Fruit fly (Drosophila melanogaster) whole organism, embryonic: ENCODE data around the gene Pits.

ENCODE experiments used
- BEAF-32 ChIP-seq: fragments of 200-800 bp; sonication (Bioruptor generic); optimal IDR thresholded peaks from 3 replicates; lab custom pipeline; 2017; ENCODE audit warnings: missing biosample characterization, missing genetic modification characterization, mild to moderate bottlenecking, moderate library complexity, missing genetic modification reagents
- CG10147 ChIP-seq: fragments of 200-800 bp; sonication (Bioruptor generic); optimal IDR thresholded peaks from 2 replicates; lab custom pipeline; 2019; ENCODE audit warnings: missing biosample characterization, mild to moderate bottlenecking, missing genetic modification characterization, moderate library complexity
- CG10267 ChIP-seq: fragments of 200-800 bp; sonication (Bioruptor generic); optimal IDR thresholded peaks from 2 replicates; lab custom pipeline; 2018; ENCODE audit warnings: missing biosample characterization, mild to moderate bottlenecking, missing genetic modification characterization, moderate library complexity
- CG10274 ChIP-seq: fragments of 200-800 bp; sonication (Bioruptor generic); optimal IDR thresholded peaks from 3 replicates; lab custom pipeline; 2017; ENCODE audit warnings: missing biosample characterization, mild to moderate bottlenecking, missing genetic modification characterization
- CG10321 ChIP-seq: fragments of 200-800 bp; sonication (Bioruptor generic); IDR thresholded peaks from 2 replicates; pipeline ENCODE4 v1.3.6; 2022; ENCODE audit warnings: missing biosample characterization, missing genetic modification characterization
- CG11085 ChIP-seq: fragments of 200-800 bp; sonication (Bioruptor generic); IDR thresholded peaks from 2 replicates; pipeline ENCODE4 v1.3.6; 2022; ENCODE audit warnings: missing biosample characterization, missing genetic modification characterization
- CG11247 ChIP-seq: fragments of 200-800 bp; sonication (Bioruptor generic); IDR thresholded peaks from 2 replicates; pipeline ENCODE4 v1.3.6; 2022; ENCODE audit warnings: missing biosample characterization, missing genetic modification characterization
- CG11456 ChIP-seq: fragments of 200-800 bp; sonication (Bioruptor generic); IDR thresholded peaks from 3 replicates; pipeline ENCODE4 v1.3.6; 2022; ENCODE audit warnings: missing biosample characterization, missing genetic modification characterization
- CG12391 ChIP-seq: fragments of 200-800 bp; sonication (Bioruptor generic); optimal IDR thresholded peaks from 3 replicates; lab custom pipeline; 2018; ENCODE audit warnings: missing biosample characterization, mild to moderate bottlenecking, missing genetic modification characterization, moderate library complexity
- CG12942 ChIP-seq: fragments of 200-800 bp; sonication (Bioruptor generic); optimal IDR thresholded peaks from 3 replicates; lab custom pipeline; 2016; ENCODE audit warnings: missing biosample characterization, missing genetic modification characterization
- CG16813 ChIP-seq: fragments of 200-800 bp; sonication (Bioruptor generic); IDR thresholded peaks from 3 replicates; pipeline ENCODE4 v1.3.6; 2022; ENCODE audit warnings: missing biosample characterization, missing genetic modification characterization; ENCODE audit not compliant: partially characterized antibody
- CG18476 ChIP-seq: fragments of 200-800 bp; sonication (Bioruptor generic); optimal IDR thresholded peaks from 2 replicates; lab custom pipeline; 2016; ENCODE audit warnings: missing biosample characterization, mild to moderate bottlenecking, missing genetic modification characterization
- CG18599 ChIP-seq: fragments of 200-800 bp; sonication (Bioruptor generic); optimal IDR thresholded peaks from 3 replicates; lab custom pipeline; 2017; ENCODE audit warnings: missing biosample characterization, missing genetic modification characterization, mild to moderate bottlenecking, moderate library complexity, missing genetic modification reagents
- CG31441 ChIP-seq: fragments of 200-800 bp; sonication (Bioruptor generic); IDR thresholded peaks from 2 replicates; pipeline ENCODE4 v1.3.6; 2022; ENCODE audit warnings: missing biosample characterization, missing genetic modification characterization
- CG3847 ChIP-seq: fragments of 200-800 bp; sonication (Bioruptor generic); IDR thresholded peaks from 2 replicates; pipeline ENCODE4 v1.3.6; 2022; ENCODE audit warnings: missing biosample characterization, missing genetic modification characterization
- CG4424 ChIP-seq: fragments of 200-800 bp; sonication (Bioruptor generic); optimal IDR thresholded peaks from 3 replicates; lab custom pipeline; 2016; ENCODE audit warnings: missing biosample characterization, missing genetic modification characterization
- CG8290 ChIP-seq, 3 experiments: fragments of 200-800 bp; sonication (Bioruptor generic); optimal IDR thresholded peaks; 2 replicates each; lab custom pipeline; 2016 to 2019; ENCODE audit warnings: missing biosample characterization in 3 of 3, missing genetic modification characterization in 3 of 3, mild to moderate bottlenecking in 2 of 3, moderate library complexity in 1 of 3
- CG9727 ChIP-seq: fragments of 200-800 bp; sonication (Bioruptor generic); optimal IDR thresholded peaks from 3 replicates; lab custom pipeline; 2017; ENCODE audit warnings: missing biosample characterization, mild to moderate bottlenecking, missing genetic modification characterization
- CG9817 ChIP-seq: fragments of 200-800 bp; sonication (Bioruptor generic); optimal IDR thresholded peaks from 2 replicates; lab custom pipeline; 2018; ENCODE audit warnings: missing biosample characterization, mild to moderate bottlenecking, missing genetic modification characterization, moderate library complexity
- CoRest ChIP-seq: fragments of 200-800 bp; sonication (Bioruptor generic); optimal IDR thresholded peaks from 3 replicates; lab custom pipeline; 2018; ENCODE audit warnings: missing biosample characterization, mild to moderate bottlenecking, missing genetic modification characterization, moderate library complexity
- Dbx ChIP-seq: fragments of 200-800 bp; sonication (Bioruptor generic); IDR thresholded peaks from 3 replicates; pipeline ENCODE4 v1.3.6; 2022; ENCODE audit warnings: missing biosample characterization, missing genetic modification characterization
- Drgx ChIP-seq: fragments of 200-800 bp; sonication (Bioruptor generic); IDR thresholded peaks from 2 replicates; pipeline ENCODE4 v1.3.6; 2022; ENCODE audit warnings: missing biosample characterization, missing genetic modification characterization
- Fer3 ChIP-seq: fragments of 200-800 bp; sonication (Bioruptor generic); optimal IDR thresholded peaks from 2 replicates; lab custom pipeline; 2018; ENCODE audit warnings: missing biosample characterization, mild to moderate bottlenecking, missing genetic modification characterization, moderate library complexity
- HmgD ChIP-seq: fragments of 200-800 bp; sonication (Bioruptor generic); optimal IDR thresholded peaks from 3 replicates; lab custom pipeline; 2016; ENCODE audit warnings: missing biosample characterization, missing genetic modification characterization
- Med ChIP-seq: fragments of 200-800 bp; sonication (Bioruptor generic); peaks from one replicate; lab custom pipeline; 2016; ENCODE audit warnings: missing biosample characterization, missing genetic modification characterization, mild to moderate bottlenecking, inconsistent platforms, moderate library complexity
- Mes4 ChIP-seq: fragments of 200-800 bp; sonication (Bioruptor generic); optimal IDR thresholded peaks from 2 replicates; lab custom pipeline; 2016; ENCODE audit warnings: missing biosample characterization, missing genetic modification characterization
- Oli ChIP-seq: fragments of 200-800 bp; sonication (Bioruptor generic); optimal IDR thresholded peaks from 2 replicates; lab custom pipeline; 2018; ENCODE audit warnings: missing biosample characterization, mild to moderate bottlenecking, missing genetic modification characterization, moderate library complexity
- Rfx ChIP-seq: fragments of 200-800 bp; sonication (Bioruptor generic); IDR thresholded peaks from 2 replicates; pipeline ENCODE4 v1.3.6; 2022; ENCODE audit warnings: missing biosample characterization, missing genetic modification characterization
- Scr ChIP-seq: fragments of 200-800 bp; sonication (Bioruptor generic); IDR thresholded peaks from 2 replicates; pipeline ENCODE4 v1.3.6; 2022; ENCODE audit warnings: missing biosample characterization, missing genetic modification characterization; ENCODE audit not compliant: partially characterized antibody
- amos ChIP-seq: fragments of 200-800 bp; sonication (Bioruptor generic); IDR thresholded peaks from 2 replicates; pipeline ENCODE4 v1.3.6; 2022; ENCODE audit warnings: missing biosample characterization, missing genetic modification characterization; ENCODE audit not compliant: partially characterized antibody
- aop ChIP-seq: fragments of 200-800 bp; sonication (Bioruptor generic); IDR thresholded peaks from 2 replicates; pipeline ENCODE4 v1.3.6; 2022; ENCODE audit warnings: missing biosample characterization, missing genetic modification characterization
- dimm ChIP-seq: fragments of 200-800 bp; sonication (Bioruptor generic); IDR thresholded peaks from 2 replicates; pipeline ENCODE4 v1.3.6; 2022; ENCODE audit warnings: missing biosample characterization, missing genetic modification characterization
- dmrt11E ChIP-seq: fragments of 200-800 bp; sonication (Bioruptor generic); optimal IDR thresholded peaks from 3 replicates; lab custom pipeline; 2018; ENCODE audit warnings: missing biosample characterization, mild to moderate bottlenecking, missing genetic modification characterization, moderate library complexity
- emc ChIP-seq: fragments of 200-800 bp; sonication (Bioruptor generic); optimal IDR thresholded peaks from 2 replicates; lab custom pipeline; 2016; ENCODE audit warnings: missing biosample characterization, missing genetic modification characterization
- ewg ChIP-seq: fragments of 200-800 bp; sonication (Bioruptor generic); optimal IDR thresholded peaks from 3 replicates; lab custom pipeline; 2017; ENCODE audit warnings: mild to moderate bottlenecking, missing biosample characterization, missing genetic modification reagents, missing genetic modification characterization
- exex ChIP-seq: fragments of 200-800 bp; sonication (Bioruptor generic); optimal IDR thresholded peaks from 4 replicates; lab custom pipeline; 2018; ENCODE audit warnings: missing biosample characterization, mild to moderate bottlenecking, missing genetic modification characterization, moderate library complexity
- fd64A ChIP-seq: fragments of 200-800 bp; sonication (Bioruptor generic); optimal IDR thresholded peaks from 3 replicates; lab custom pipeline; 2018; ENCODE audit warnings: missing biosample characterization, mild to moderate bottlenecking, missing genetic modification characterization
- fu2 ChIP-seq: fragments of 200-800 bp; sonication (Bioruptor generic); optimal IDR thresholded peaks from 2 replicates; lab custom pipeline; 2016; ENCODE audit warnings: missing biosample characterization, missing genetic modification characterization
- grn ChIP-seq: fragments of 200-800 bp; sonication (Bioruptor generic); optimal IDR thresholded peaks from 3 replicates; lab custom pipeline; 2017; ENCODE audit warnings: missing biosample characterization, missing genetic modification characterization
- insv ChIP-seq, 2 experiments: fragments of 200-800 bp; sonication (Bioruptor generic); optimal IDR thresholded peaks; 3 replicates each; lab custom pipeline; 2016 to 2018; ENCODE audit warnings: missing biosample characterization in 2 of 2, missing genetic modification characterization in 2 of 2
- jumu ChIP-seq: fragments of 200-800 bp; sonication (Bioruptor generic); optimal IDR thresholded peaks from 3 replicates; lab custom pipeline; 2016; ENCODE audit warnings: missing biosample characterization, missing genetic modification characterization
- kah ChIP-seq: fragments of 200-800 bp; sonication (Bioruptor generic); optimal IDR thresholded peaks from 2 replicates; lab custom pipeline; 2018; ENCODE audit warnings: missing biosample characterization, mild to moderate bottlenecking, missing genetic modification characterization
- kay ChIP-seq: fragments of 200-800 bp; sonication (Bioruptor generic); optimal IDR thresholded peaks from 2 replicates; lab custom pipeline; 2016; ENCODE audit warnings: missing biosample characterization, missing genetic modification characterization
- lilli ChIP-seq: fragments of 200-800 bp; sonication (Bioruptor generic); optimal IDR thresholded peaks from 3 replicates; lab custom pipeline; 2016; ENCODE audit warnings: missing biosample characterization, missing genetic modification characterization
- luna ChIP-seq: fragments of 200-800 bp; sonication (Bioruptor generic); optimal IDR thresholded peaks from 2 replicates; lab custom pipeline; 2016; ENCODE audit warnings: missing biosample characterization, missing genetic modification characterization
- pzg ChIP-seq: fragments of 200-800 bp; sonication (Bioruptor generic); optimal IDR thresholded peaks from 3 replicates; lab custom pipeline; 2018; ENCODE audit warnings: missing biosample characterization, mild to moderate bottlenecking, missing genetic modification characterization, moderate library complexity
- schlank ChIP-seq: fragments of 200-800 bp; sonication (Bioruptor generic); optimal IDR thresholded peaks from 2 replicates; lab custom pipeline; 2018; ENCODE audit warnings: missing biosample characterization, mild to moderate bottlenecking, missing genetic modification characterization
- trem ChIP-seq: fragments of 200-800 bp; optimal IDR thresholded peaks from 3 replicates; lab custom pipeline; 2019; ENCODE audit warnings: missing biosample characterization, mild to moderate bottlenecking, missing genetic modification characterization, moderate library complexity

The Pits gene

DNA sequence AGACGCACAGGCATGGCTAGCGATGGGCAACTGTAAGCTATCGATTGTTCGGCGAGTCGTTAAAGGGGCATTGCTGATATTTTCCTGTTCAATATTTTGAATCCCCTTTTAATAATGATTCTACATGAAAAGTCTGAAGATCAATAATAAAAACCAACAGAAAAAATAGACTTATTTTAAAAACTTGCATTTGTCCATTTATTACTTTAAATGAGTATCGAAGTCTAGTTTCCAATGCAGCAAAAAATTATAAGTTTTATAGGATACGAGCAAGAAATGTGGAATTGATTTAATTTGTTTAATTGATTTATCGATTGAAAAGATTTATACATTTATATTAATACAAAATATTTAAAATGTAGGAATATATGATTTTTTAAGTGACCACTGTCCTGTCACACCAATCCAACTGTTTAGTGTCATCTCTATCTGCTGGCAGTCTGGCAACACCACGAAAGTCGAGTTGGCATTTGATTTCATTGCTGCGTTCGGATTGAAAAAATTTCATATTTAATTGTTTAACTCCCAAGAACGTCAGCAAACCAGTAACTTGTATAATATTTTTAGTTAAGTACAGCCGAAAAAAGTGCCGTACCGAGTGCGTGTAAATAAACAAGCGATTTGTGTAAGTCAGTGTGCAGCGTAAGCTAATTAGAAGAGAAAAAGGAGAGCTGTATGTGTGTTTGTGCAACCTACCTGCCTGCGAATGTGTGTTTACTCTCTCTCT lies 12.8 kb upstream of the Pits start, which contains the start of the genes CG1824 and Sec16 (continued):
- TF ChIP-seq exex (tag; lab: Kevin White, UChicago) (peak; percentile 60), Drgx (GFP tag; lab: Robert Waterston, UW) (0 out of 2 replicates have a peak, but pooled peaks have one; percentile 5), CG11247 (GFP tag; lab: Robert Waterston, UW) (0 out of 2 replicates have a peak, but pooled peaks have one; percentile 6), lilli (GFP tag; lab: Kevin White, UChicago) (peak; percentile 42), CG10274 (GFP tag; lab: Kevin White, UChicago) (peak; percentile 14), emc (GFP tag; lab: Kevin White, UChicago) (no peak), luna (GFP tag; lab: Kevin White, UChicago) (no peak), BEAF-32 (GFP tag; lab: Kevin White, UChicago) (peak; percentile 77), dmrt11E (tag; lab: Kevin White, UChicago) (peak; percentile 29), CG12391 (tag; lab: Kevin White, UChicago) (peak; percentile 72), schlank (tag; lab: Kevin White, UChicago) (no peak), Rfx (GFP tag; lab: Robert Waterston, UW) (peak; percentile 51), CG11456 (GFP tag; lab: Robert Waterston, UW) (0 out of 3 replicates have a peak, but pooled peaks have one; percentile 20), CG4424 (GFP tag; lab: Kevin White, UChicago) (peak; percentile 56), pzg (GFP tag; lab: Kevin White, UChicago) (peak; percentile 16), kah (GFP tag; lab: Kevin White, UChicago) (no peak), CG10267 (tag; lab: Kevin White, UChicago) (peak; percentile 52), Med (peak; percentile 50), amos (GFP tag; lab: Robert Waterston, UW) (0 out of 2 replicates have a peak, but pooled peaks have one; percentile 43), grn (no peak), CG3847 (GFP tag; lab: Robert Waterston, UW) (0 out of 2 replicates have a peak, but pooled peaks have one; percentile 38), Mes4 (GFP tag; lab: Kevin White, UChicago) (no peak), jumu (GFP tag; lab: Kevin White, UChicago) (no peak), CoRest (peak; percentile 80), Fer3 (tag; lab: Kevin White, UChicago) (peak; percentile 16), fu2 (peak; percentile 1), CG10321 (no peak), Scr (GFP tag; lab: Robert Waterston, UW) (peak; percentile 66), CG18599 (peak; percentile 17), Dbx (GFP tag; lab: Robert Waterston, UW) (peak; percentile 33; the same call in 1 of the 3 replicates), CG10147 (GFP tag; lab: Kevin White, UChicago) (no peak), HmgD (GFP tag; lab: Kevin White, UChicago) (no peak), CG11085 (0 out of 2 replicates have a peak, but pooled peaks have one; percentile 21), CG18476 (GFP tag; lab: Kevin White, UChicago) (peak; percentile 28), CG9727 (GFP tag; lab: Kevin White, UChicago) (peak; percentile 54), fd64A (GFP tag; lab: Kevin White, UChicago) (no peak), ewg (GFP tag; lab: Kevin White, UChicago) (peak; percentile 42), kay (GFP tag; lab: Kevin White, UChicago) (no peak), CG16813 (GFP tag; lab: Robert Waterston, UW) (peak; percentile 53; the same call in 2 of the 3 replicates), CG8290 (GFP tag; optimal IDR thresholded peaks at IDR 0.05; lab: Kevin White, UChicago) (peak; percentile 2), CG8290 (tag; optimal IDR thresholded peaks at IDR 0.05; lab: Kevin White, UChicago) (no peak), aop (no peak), Oli (tag; lab: Kevin White, UChicago) (peak; percentile 32), CG12942 (GFP tag; lab: Kevin White, UChicago) (peak; percentile 34), insv (GFP tag; optimal IDR thresholded peaks at IDR 0.05; lab: Kevin White, UChicago) (peak in 1 of 2 experiments; percentile 92), CG9817 (tag; lab: Kevin White, UChicago) (peak; percentile 37), CG31441 (peak; percentile 61; the same call in 1 of the 2 replicates), dimm (GFP tag; lab: Robert Waterston, UW) (no peak), trem (tag; lab: Kevin White, UChicago) (peak; percentile 58)
